Worm (Caenorhabditis elegans): Measurements from ENCODE around the gene prp-9.

Gene prp-9

ce11 chrII:8515521-8515920 is 9.7 kb downstream of the prp-9 start:
- no peak for TF ChIP-seq F13C5.2 (tag; optimal IDR thresholded peaks at IDR 0.05)
- TF ChIP-seq hnd-1 (tag; optimal IDR thresholded peaks at IDR 0.05): no peak
- TF ChIP-seq ama-1 (optimal IDR thresholded peaks at IDR 0.05): no peak
- no peak for TF ChIP-seq hmbx-1 (tag; optimal IDR thresholded peaks at IDR 0.05)
- TF ChIP-seq B0310.2 (tag; optimal IDR thresholded peaks at IDR 0.05): no peak
- no peak for TF ChIP-seq flt-1 (GFP tag; IDR thresholded peaks at IDR 0.05)
- TF ChIP-seq ceh-36 (tag; optimal IDR thresholded peaks at IDR 0.05): no peak
- no peak for TF ChIP-seq tra-4 (tag; optimal IDR thresholded peaks at IDR 0.05)
- no peak for TF ChIP-seq pes-1 (GFP tag; IDR thresholded peaks at IDR 0.05)
- TF ChIP-seq aly-1 (tag; optimal IDR thresholded peaks at IDR 0.05): no peak

DNA sequence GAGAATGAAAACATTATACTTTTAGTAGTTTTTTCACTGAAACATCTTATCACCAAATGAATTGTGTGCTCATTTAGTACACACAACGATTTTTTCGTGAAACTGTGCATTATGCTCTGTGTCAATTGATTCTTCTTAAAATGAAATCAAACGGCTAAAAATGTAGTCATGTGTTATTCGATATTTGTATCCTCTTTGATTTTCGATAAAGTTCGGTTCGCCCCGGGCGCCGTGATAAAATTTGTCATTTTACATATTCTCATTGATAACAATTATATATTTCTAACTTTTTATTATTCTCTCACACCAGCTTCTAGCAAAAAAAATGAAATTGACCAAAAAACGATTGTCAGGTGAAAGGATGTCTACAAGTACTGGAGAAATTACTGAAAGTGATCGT is 10.5 kb downstream of the prp-9 start, which contains the start of gene ctg-2:
Gene ctg-2, plus strand, starts transcription at position 326 of the 400 bp plus-strand sequence.
- TF ChIP-seq hnd-1 (tag; optimal IDR thresholded peaks at IDR 0.05) (no peak), ets-7 (tag; optimal IDR thresholded peaks at IDR 0.05) (no peak), ceh-36 (tag; optimal IDR thresholded peaks at IDR 0.05) (no peak), hmg-4 (GFP tag; optimal IDR thresholded peaks at IDR 0.05) (no peak), tbx-37 (GFP tag; conservative IDR thresholded peaks at IDR 0.05) (no peak), B0310.2 (tag; optimal IDR thresholded peaks at IDR 0.05) (no peak), flt-1 (GFP tag; IDR thresholded peaks at IDR 0.05) (no peak), aly-1 (tag; optimal IDR thresholded peaks at IDR 0.05) (no peak), pes-1 (GFP tag; IDR thresholded peaks at IDR 0.05) (no peak), sea-1 (GFP tag; conservative IDR thresholded peaks at IDR 0.05) (no peak), scrt-1 (GFP tag; IDR thresholded peaks at IDR 0.05) (no peak), hmbx-1 (tag; optimal IDR thresholded peaks at IDR 0.05) (no peak), tra-4 (tag; optimal IDR thresholded peaks at IDR 0.05) (no peak), F13C5.2 (tag; optimal IDR thresholded peaks at IDR 0.05) (no peak), ama-1 (optimal IDR thresholded peaks at IDR 0.05) (no peak), ceh-13 (GFP tag; optimal IDR thresholded peaks at IDR 0.05) (no peak)

- TF ChIP-seq tbx-11 (GFP tag; IDR thresholded peaks at IDR 0.05): no peak
- no peak for TF ChIP-seq sea-1 (GFP tag; conservative IDR thresholded peaks at IDR 0.05)
- TF ChIP-seq ceh-36 (tag; optimal IDR thresholded peaks at IDR 0.05): no peak
- no peak for TF ChIP-seq aly-1 (tag; optimal IDR thresholded peaks at IDR 0.05)
- TF ChIP-seq ets-7 (tag; optimal IDR thresholded peaks at IDR 0.05): no peak
- TF ChIP-seq hmg-4 (GFP tag; optimal IDR thresholded peaks at IDR 0.05): no peak
- no peak for TF ChIP-seq tbx-37 (GFP tag; conservative IDR thresholded peaks at IDR 0.05)
- TF ChIP-seq ceh-13 (GFP tag; optimal IDR thresholded peaks at IDR 0.05): no peak
- no peak for TF ChIP-seq pes-1 (GFP tag; IDR thresholded peaks at IDR 0.05)
- TF ChIP-seq tra-4 (tag; optimal IDR thresholded peaks at IDR 0.05): no peak
- no peak for TF ChIP-seq hmbx-1 (tag; optimal IDR thresholded peaks at IDR 0.05)
- no peak for TF ChIP-seq hnd-1 (tag; optimal IDR thresholded peaks at IDR 0.05)
Measured at ce11 chrII:8508956-8509355, 16.2 kb downstream of the prp-9 start, which contains the start of gene T13H5.1. T13H5.1 (minus strand) TSS chrII:8509056.

ce11 chrII:8506759-8507158 is 18.4 kb downstream of the prp-9 start:
- TF ChIP-seq ceh-36 (tag; optimal IDR thresholded peaks at IDR 0.05) (no peak), ama-1 (optimal IDR thresholded peaks at IDR 0.05) (no peak), pes-1 (GFP tag; IDR thresholded peaks at IDR 0.05) (no peak), ets-7 (tag; optimal IDR thresholded peaks at IDR 0.05) (no peak), F13C5.2 (tag; optimal IDR thresholded peaks at IDR 0.05) (no peak), scrt-1 (GFP tag; IDR thresholded peaks at IDR 0.05) (no peak), hmg-4 (GFP tag; optimal IDR thresholded peaks at IDR 0.05) (no peak), tbx-37 (GFP tag; conservative IDR thresholded peaks at IDR 0.05) (no peak), aly-1 (tag; optimal IDR thresholded peaks at IDR 0.05) (no peak), ceh-13 (GFP tag; optimal IDR thresholded peaks at IDR 0.05) (no peak), flt-1 (GFP tag; IDR thresholded peaks at IDR 0.05) (no peak), tra-4 (tag; optimal IDR thresholded peaks at IDR 0.05) (no peak), hmbx-1 (tag; optimal IDR thresholded peaks at IDR 0.05) (no peak)

DNA sequence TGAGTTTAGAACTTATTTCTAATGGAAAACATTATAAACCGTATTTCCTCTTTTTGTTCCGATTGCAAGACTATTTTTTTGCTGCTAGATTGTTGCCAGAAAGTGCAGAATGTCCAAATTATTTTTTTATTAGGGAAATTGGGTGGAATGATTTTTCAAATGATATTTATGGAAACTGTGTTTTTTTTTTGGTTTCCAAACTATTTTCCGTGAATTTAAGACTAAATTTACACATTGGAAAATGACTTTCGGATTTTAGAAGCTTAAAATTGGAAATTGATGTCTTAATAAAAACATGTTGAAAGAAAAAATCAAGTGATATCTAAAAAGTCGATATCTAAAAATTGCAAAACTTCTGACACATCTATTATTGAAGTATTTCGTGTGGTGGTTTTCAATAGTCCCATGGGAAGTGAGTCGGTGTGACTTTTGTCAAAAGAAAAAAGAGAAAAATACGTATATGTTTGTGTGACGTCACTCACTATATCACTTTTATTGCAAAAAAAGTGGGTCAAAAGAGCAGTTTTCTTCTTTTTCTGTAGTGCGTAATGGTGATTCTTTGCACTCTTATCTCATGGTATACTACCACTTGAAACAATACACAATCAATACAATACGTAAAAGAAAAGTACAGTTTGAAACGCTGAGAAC is 21.0 kb downstream of the prp-9 start:
- no peak for TF ChIP-seq ceh-36 (tag; optimal IDR thresholded peaks at IDR 0.05)
- TF ChIP-seq F13C5.2 (tag; optimal IDR thresholded peaks at IDR 0.05): no peak
- TF ChIP-seq sea-1 (GFP tag; conservative IDR thresholded peaks at IDR 0.05): no peak
- TF ChIP-seq hmg-4 (GFP tag; optimal IDR thresholded peaks at IDR 0.05): no peak
- no peak for TF ChIP-seq ama-1 (optimal IDR thresholded peaks at IDR 0.05)
- TF ChIP-seq flt-1 (GFP tag; IDR thresholded peaks at IDR 0.05): no peak
- TF ChIP-seq ceh-13 (GFP tag; optimal IDR thresholded peaks at IDR 0.05): no peak
- TF ChIP-seq pes-1 (GFP tag; IDR thresholded peaks at IDR 0.05): no peak
- no peak for TF ChIP-seq tra-4 (tag; optimal IDR thresholded peaks at IDR 0.05)
- TF ChIP-seq hmbx-1 (tag; optimal IDR thresholded peaks at IDR 0.05): no peak
- TF ChIP-seq tbx-37 (GFP tag; conservative IDR thresholded peaks at IDR 0.05): no peak
- no peak for TF ChIP-seq aly-1 (tag; optimal IDR thresholded peaks at IDR 0.05)
- no peak for TF ChIP-seq hnd-1 (tag; optimal IDR thresholded peaks at IDR 0.05)
- no peak for TF ChIP-seq scrt-1 (GFP tag; IDR thresholded peaks at IDR 0.05)
- TF ChIP-seq tbx-11 (GFP tag; IDR thresholded peaks at IDR 0.05): no peak
- TF ChIP-seq ets-7 (tag; optimal IDR thresholded peaks at IDR 0.05): no peak
- no peak for TF ChIP-seq B0310.2 (tag; optimal IDR thresholded peaks at IDR 0.05)

- no peak for TF ChIP-seq flt-1 (GFP tag; IDR thresholded peaks at IDR 0.05)
- no peak for TF ChIP-seq ceh-13 (GFP tag; optimal IDR thresholded peaks at IDR 0.05)
- TF ChIP-seq tbx-11 (GFP tag; IDR thresholded peaks at IDR 0.05): no peak
- TF ChIP-seq aly-1 (tag; optimal IDR thresholded peaks at IDR 0.05): no peak
- no peak for TF ChIP-seq sea-1 (GFP tag; conservative IDR thresholded peaks at IDR 0.05)
- no peak for TF ChIP-seq tra-4 (tag; optimal IDR thresholded peaks at IDR 0.05)
- TF ChIP-seq hmbx-1 (tag; optimal IDR thresholded peaks at IDR 0.05): no peak
- no peak for TF ChIP-seq F13C5.2 (tag; optimal IDR thresholded peaks at IDR 0.05)
- no peak for TF ChIP-seq ets-7 (tag; optimal IDR thresholded peaks at IDR 0.05)
- TF ChIP-seq hmg-4 (GFP tag; optimal IDR thresholded peaks at IDR 0.05): no peak
- TF ChIP-seq hnd-1 (tag; optimal IDR thresholded peaks at IDR 0.05): no peak
- no peak for TF ChIP-seq pes-1 (GFP tag; IDR thresholded peaks at IDR 0.05)
- TF ChIP-seq ama-1 (optimal IDR thresholded peaks at IDR 0.05): no peak
- no peak for TF ChIP-seq tbx-37 (GFP tag; conservative IDR thresholded peaks at IDR 0.05)
- TF ChIP-seq ceh-36 (tag; optimal IDR thresholded peaks at IDR 0.05): no peak
- TF ChIP-seq B0310.2 (tag; optimal IDR thresholded peaks at IDR 0.05): no peak
- TF ChIP-seq scrt-1 (GFP tag; IDR thresholded peaks at IDR 0.05): no peak
Measured at ce11 chrII:8499021-8499420, 26.2 kb downstream of the prp-9 start.

ce11 chrII:8498173-8498572 is 27.0 kb downstream of the prp-9 start:
- TF ChIP-seq flt-1 (GFP tag; IDR thresholded peaks at IDR 0.05): no peak
- TF ChIP-seq tbx-11 (GFP tag; IDR thresholded peaks at IDR 0.05): no peak
- TF ChIP-seq ets-7 (tag; optimal IDR thresholded peaks at IDR 0.05): no peak
